Worm (Caenorhabditis elegans) whole organism, L1 larva: ENCODE data around the gene C39D10.2.

Source experiments
- C04F5.9 ChIP-seq: sonication (generic microtip); optimal IDR thresholded peaks from 2 replicates; lab custom pipeline; 2016; ENCODE audit warnings: missing genetic modification characterization, missing compliant biosample characterization
- C16A3.4 ChIP-seq: fragments of 150-350 bp; optimal IDR thresholded peaks from 2 replicates; lab custom pipeline; 2014; ENCODE audit warnings: missing biosample characterization, missing genetic modification characterization
- C34B4.2 ChIP-seq: sonication (generic microtip); optimal IDR thresholded peaks from 2 replicates; lab custom pipeline; 2017; ENCODE audit warnings: mild to moderate bottlenecking, missing genetic modification characterization, missing compliant biosample characterization
- F16B12.6 ChIP-seq: fragments of 150-350 bp; optimal IDR thresholded peaks from 2 replicates; lab custom pipeline; 2014; ENCODE audit warnings: missing biosample characterization, missing genetic modification characterization
- Y116A8C.19 ChIP-seq: sonication (generic microtip); optimal IDR thresholded peaks from 2 replicates; lab custom pipeline; 2016; ENCODE audit warnings: missing compliant biosample characterization, missing genetic modification characterization, borderline replicate concordance
- ama-1 ChIP-seq: fragments of 150-350 bp; optimal IDR thresholded peaks from 2 replicates; lab custom pipeline; 2014
- blmp-1 ChIP-seq: fragments of 150-350 bp; optimal IDR thresholded peaks from 2 replicates; lab custom pipeline; 2014; ENCODE audit warnings: missing biosample characterization, missing genetic modification characterization
- ceh-88 ChIP-seq: fragments of 200-800 bp; sonication (Bioruptor generic); IDR thresholded peaks from 2 replicates; pipeline ENCODE4 v1.3.6; 2022; ENCODE audit warnings: missing genetic modification characterization, missing compliant biosample characterization
- ceh-90 ChIP-seq: sonication (generic microtip); optimal IDR thresholded peaks from 2 replicates; lab custom pipeline; 2016; ENCODE audit warnings: missing genetic modification characterization, missing compliant biosample characterization
- ces-1 ChIP-seq: fragments of 150-350 bp; optimal IDR thresholded peaks from 2 replicates; lab custom pipeline; 2014; ENCODE audit warnings: missing biosample characterization, missing genetic modification reagents, missing genetic modification characterization
- dsc-1 ChIP-seq: sonication (generic microtip); optimal IDR thresholded peaks from 2 replicates; lab custom pipeline; 2016; ENCODE audit warnings: mild to moderate bottlenecking, missing genetic modification characterization, missing compliant biosample characterization
- egl-13 ChIP-seq: sonication (generic microtip); optimal IDR thresholded peaks from 2 replicates; lab custom pipeline; 2016; ENCODE audit warnings: missing genotype, missing genetic modification reagents, missing genetic modification characterization, missing compliant biosample characterization
- elt-3 ChIP-seq, 6 experiments: fragments of 150-350 bp in 1 of 6; sonication (generic microtip); optimal IDR thresholded peaks; 2 replicates each; lab custom pipeline; 2017 to 2018; ENCODE audit warnings: missing biosample characterization in 6 of 6, missing genetic modification characterization in 6 of 6, inconsistent platforms in 1 of 6
- ets-5 ChIP-seq: fragments of 200-800 bp; sonication (Bioruptor generic); IDR thresholded peaks from 2 replicates; pipeline ENCODE4 v1.3.6; 2022; ENCODE audit warnings: missing genetic modification characterization, missing compliant biosample characterization
- fkh-8 ChIP-seq: sonication (generic microtip); optimal IDR thresholded peaks from 2 replicates; lab custom pipeline; 2016; ENCODE audit warnings: mild to moderate bottlenecking, missing genetic modification characterization, missing compliant biosample characterization
- grh-1 ChIP-seq: fragments of 200-800 bp; sonication (Bioruptor generic); IDR thresholded peaks from 2 replicates; pipeline ENCODE4 v1.3.6; 2022; ENCODE audit warnings: missing genetic modification reagents, missing genetic modification characterization, missing compliant biosample characterization
- hlh-17 ChIP-seq: fragments of 200-800 bp; sonication (Bioruptor generic); optimal IDR thresholded peaks from 2 replicates; lab custom pipeline; 2018; ENCODE audit warnings: missing genetic modification characterization, mild to moderate bottlenecking, missing compliant biosample characterization, moderate library complexity, borderline replicate concordance
- hlh-4 ChIP-seq: sonication (generic microtip); optimal IDR thresholded peaks from 2 replicates; lab custom pipeline; 2016; ENCODE audit warnings: mild to moderate bottlenecking, missing genetic modification characterization, missing compliant biosample characterization
- isw-1 ChIP-seq: fragments of 200-800 bp; sonication (Bioruptor generic); IDR thresholded peaks from 2 replicates; pipeline ENCODE4 v1.3.6; 2022; ENCODE audit warnings: missing genetic modification characterization, missing compliant biosample characterization
- jun-1 ChIP-seq: fragments of 150-350 bp; optimal IDR thresholded peaks from 2 replicates; lab custom pipeline; 2014; ENCODE audit warnings: missing biosample characterization, missing genetic modification reagents, missing genetic modification characterization
- lin-13 ChIP-seq: fragments of 150-350 bp; optimal IDR thresholded peaks from 2 replicates; lab custom pipeline; 2014; ENCODE audit warnings: missing biosample characterization, missing genetic modification reagents, missing genetic modification characterization
- lin-14 ChIP-seq: fragments of 200-800 bp; sonication (Bioruptor generic); optimal IDR thresholded peaks from 2 replicates; lab custom pipeline; 2018; ENCODE audit warnings: mild to moderate bottlenecking, missing genetic modification characterization, moderate library complexity, missing compliant biosample characterization
- lin-35 ChIP-seq, 2 experiments: fragments of 150-350 bp; optimal IDR thresholded peaks; 2 replicates each; lab custom pipeline; 2014; ENCODE audit warnings: missing biosample characterization in 2 of 2, missing genetic modification characterization in 2 of 2, missing genetic modification reagents in 2 of 2
- lir-3 ChIP-seq: sonication (generic microtip); optimal IDR thresholded peaks from 2 replicates; lab custom pipeline; 2016; ENCODE audit warnings: mild to moderate bottlenecking, missing genetic modification characterization, moderate library complexity, missing compliant biosample characterization; ENCODE audit not compliant: poor library complexity
- nhr-11 ChIP-seq: fragments of 150-350 bp; optimal IDR thresholded peaks from 2 replicates; lab custom pipeline; 2014; ENCODE audit warnings: missing biosample characterization, missing genetic modification characterization
- nhr-76 ChIP-seq: sonication (generic microtip); optimal IDR thresholded peaks from 2 replicates; lab custom pipeline; 2017; ENCODE audit warnings: missing biosample characterization, missing genetic modification characterization
- nhr-84 ChIP-seq: sonication (generic microtip); optimal IDR thresholded peaks from 2 replicates; lab custom pipeline; 2017; ENCODE audit warnings: missing biosample characterization, missing genetic modification characterization
- nhr-85 ChIP-seq: sonication (generic microtip); peaks from one replicate; lab custom pipeline; 2016; ENCODE audit warnings: missing genetic modification characterization, inconsistent platforms, missing compliant biosample characterization
- nhr-90 ChIP-seq: sonication (generic microtip); optimal IDR thresholded peaks from 2 replicates; lab custom pipeline; 2016; ENCODE audit warnings: mild to moderate bottlenecking, missing genetic modification characterization, missing compliant biosample characterization; ENCODE audit not compliant: poor library complexity
- skn-1 ChIP-seq: fragments of 150-350 bp; optimal IDR thresholded peaks from 2 replicates; lab custom pipeline; 2014; ENCODE audit warnings: missing biosample characterization, missing genetic modification characterization
- snu-23 ChIP-seq: sonication (generic microtip); optimal IDR thresholded peaks from 2 replicates; lab custom pipeline; 2016; ENCODE audit warnings: missing genetic modification characterization, missing compliant biosample characterization
- swsn-7 ChIP-seq: sonication (generic microtip); optimal IDR thresholded peaks from 2 replicates; lab custom pipeline; 2016; ENCODE audit warnings: missing genetic modification characterization, missing compliant biosample characterization
- tlp-1 ChIP-seq: fragments of 150-350 bp; optimal IDR thresholded peaks from 2 replicates; lab custom pipeline; 2014; ENCODE audit warnings: missing biosample characterization, missing genetic modification characterization
- unc-62 ChIP-seq: fragments of 150-350 bp; optimal IDR thresholded peaks from 2 replicates; lab custom pipeline; 2014; ENCODE audit warnings: missing biosample characterization, missing genetic modification reagents, missing genetic modification characterization
- unc-86 ChIP-seq: sonication (generic microtip); optimal IDR thresholded peaks from 2 replicates; lab custom pipeline; 2016; ENCODE audit warnings: missing genetic modification characterization, missing compliant biosample characterization
- zag-1 ChIP-seq: fragments of 150-350 bp; optimal IDR thresholded peaks from 2 replicates; lab custom pipeline; 2014; ENCODE audit warnings: missing biosample characterization, missing genetic modification characterization
- ztf-11 ChIP-seq, 2 experiments: sonication (generic microtip); optimal IDR thresholded peaks; 2 replicates each; lab custom pipeline; 2016 to 2017; ENCODE audit warnings: missing genetic modification characterization in 2 of 2, missing biosample characterization in 1 of 2, missing compliant biosample characterization in 1 of 2
- ztf-4 ChIP-seq: fragments of 150-350 bp; optimal IDR thresholded peaks from 2 replicates; lab custom pipeline; 2014; ENCODE audit warnings: missing biosample characterization, missing genetic modification characterization

The C39D10.2 gene

DNA sequence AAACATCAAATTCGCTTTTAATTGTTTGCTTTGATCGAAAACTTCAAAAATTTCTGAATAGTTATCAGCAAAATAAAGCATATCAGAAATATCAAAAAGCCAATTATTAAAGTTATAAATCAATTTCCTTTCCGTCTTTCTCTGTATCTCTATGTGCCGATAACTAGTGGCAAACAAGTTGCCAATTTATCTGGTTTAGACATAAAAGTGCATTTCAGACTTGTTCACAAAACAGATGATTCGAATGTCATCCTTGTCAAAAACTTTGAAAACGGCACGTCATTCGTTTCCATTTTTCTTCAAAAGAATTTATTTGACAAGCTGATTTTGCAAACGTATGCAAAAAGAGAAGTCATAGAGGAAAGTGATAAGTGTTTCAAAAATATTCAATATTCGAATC, 21.7 kb upstream of the C39D10.2 start:
- TF ChIP-seq F16B12.6 (tag; lab: Kevin White, UChicago) (no peak), ztf-11 (tag; optimal IDR thresholded peaks at IDR 0.05; lab: Kevin White, UChicago) (no peak), dsc-1 (tag; lab: Kevin White, UChicago) (no peak), hlh-17 (GFP tag; lab: Kevin White, UChicago) (no peak), ceh-88 (GFP tag; lab: Robert Waterston, UW) (no peak), ztf-4 (tag; lab: Kevin White, UChicago) (no peak), lir-3 (tag; lab: Kevin White, UChicago) (no peak), skn-1 (tag; lab: Kevin White, UChicago) (no peak), swsn-7 (tag; lab: Kevin White, UChicago) (no peak), fkh-8 (no peak), jun-1 (tag; lab: Kevin White, UChicago) (no peak), egl-13 (tag; lab: Kevin White, UChicago) (no peak), isw-1 (GFP tag; lab: Robert Waterston, UW) (no peak), C04F5.9 (tag; lab: Kevin White, UChicago) (no peak), C34B4.2 (tag; lab: Kevin White, UChicago) (no peak), nhr-11 (no peak), unc-86 (tag; lab: Kevin White, UChicago) (no peak), lin-35 (GFP tag; optimal IDR thresholded peaks at IDR 0.05; lab: Kevin White, UChicago) (no peak), nhr-84 (tag; lab: Kevin White, UChicago) (no peak), nhr-76 (tag; lab: Kevin White, UChicago) (no peak)

DNA sequence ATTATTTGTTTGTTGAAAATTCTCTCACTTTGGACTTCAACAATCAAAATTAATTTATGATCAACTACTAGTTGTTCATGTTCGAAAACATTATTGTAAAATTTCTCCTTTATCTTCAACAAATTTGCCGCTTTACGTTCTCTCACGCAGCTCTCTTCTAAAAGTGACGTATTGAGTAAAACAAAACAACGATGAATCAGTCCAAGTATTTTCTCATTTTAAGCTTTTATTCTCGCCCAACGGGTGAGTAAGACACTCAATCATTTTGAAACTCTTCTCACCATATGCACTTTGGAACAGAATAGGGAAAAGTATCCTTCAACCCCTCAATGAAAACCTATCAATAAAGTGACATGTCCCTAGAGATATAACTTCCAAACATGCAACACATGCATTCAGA, 15.7 kb upstream of the C39D10.2 start:
- no peak for TF ChIP-seq nhr-11

- TF ChIP-seq C16A3.4 (tag; lab: Kevin White, UChicago) (no peak), nhr-84 (tag; lab: Kevin White, UChicago) (no peak), Y116A8C.19 (tag; lab: Kevin White, UChicago) (no peak), egl-13 (tag; lab: Kevin White, UChicago) (no peak), grh-1 (GFP tag; lab: Robert Waterston, UW) (no peak), ceh-90 (tag; lab: Kevin White, UChicago) (no peak), hlh-4 (no peak), ama-1 (lab: Kevin White, UChicago) (no peak), tlp-1 (tag; lab: Kevin White, UChicago) (no peak), dsc-1 (tag; lab: Kevin White, UChicago) (no peak), lin-13 (GFP tag; lab: Kevin White, UChicago) (no peak), F16B12.6 (tag; lab: Kevin White, UChicago) (no peak), snu-23 (GFP tag; lab: Kevin White, UChicago) (no peak)
These were observed 13.2 kb upstream of the C39D10.2 start, which contains the start of gene cca-1 for ce11 chrX:7875854-7876253. Gene cca-1 (minus strand): TSS chrX:7875954.

ce11 chrX:7880848-7881247, 8.2 kb upstream of the C39D10.2 start, which contains the start of gene C39D10.8:
Gene C39D10.8 (minus strand): TSS chrX:7880948.
- TF ChIP-seq elt-3 (tag; optimal IDR thresholded peaks at IDR 0.05; lab: Kevin White, UChicago) (peak in 1 of 6 experiments; percentile 2), blmp-1 (tag; lab: Kevin White, UChicago) (peak; percentile 17), nhr-11 (no peak), lin-14 (GFP tag; lab: Kevin White, UChicago) (peak; percentile 21), skn-1 (tag; lab: Kevin White, UChicago) (no peak)

- TF ChIP-seq ets-5 (GFP tag; lab: Robert Waterston, UW) (no peak), blmp-1 (tag; lab: Kevin White, UChicago) (no peak), nhr-84 (tag; lab: Kevin White, UChicago) (no peak), nhr-85 (tag; lab: Kevin White, UChicago) (no peak), unc-62 (GFP tag; lab: Kevin White, UChicago) (no peak), nhr-90 (tag; lab: Kevin White, UChicago) (no peak), fkh-8 (no peak), zag-1 (tag; lab: Kevin White, UChicago) (no peak), ces-1 (GFP tag; lab: Kevin White, UChicago) (no peak)
These were observed 7.7 kb upstream of the C39D10.2 start for ce11 chrX:7881307-7881706.
